Worm (Caenorhabditis elegans) whole organism, L2 larva: ENCODE measurements around the gene str-35.

Experiments used
- C34F6.9 ChIP-seq: fragments of 150-350 bp; optimal IDR thresholded peaks from 2 replicates; lab custom pipeline; 2014; ENCODE audit warnings: missing biosample characterization, missing genetic modification characterization
- F13H6.1 ChIP-seq: sonication (generic microtip); optimal IDR thresholded peaks from 2 replicates; lab custom pipeline; 2016; ENCODE audit warnings: missing genetic modification characterization, missing compliant biosample characterization
- R02D3.7 ChIP-seq: fragments of 150-350 bp; optimal IDR thresholded peaks from 2 replicates; lab custom pipeline; 2014; ENCODE audit warnings: missing biosample characterization, missing genetic modification characterization
- Y55F3AM.14 ChIP-seq: fragments of 200-800 bp; sonication (Bioruptor generic); optimal IDR thresholded peaks from 2 replicates; lab custom pipeline; 2018; ENCODE audit warnings: mild to moderate bottlenecking, missing genetic modification characterization, missing compliant biosample characterization
- ZK546.5 ChIP-seq: sonication (generic microtip); optimal IDR thresholded peaks from 2 replicates; lab custom pipeline; 2017; ENCODE audit warnings: missing biosample characterization, missing genetic modification characterization
- alr-1 ChIP-seq: fragments of 150-350 bp; optimal IDR thresholded peaks from 2 replicates; lab custom pipeline; 2014; ENCODE audit warnings: missing biosample characterization, missing genetic modification characterization
- aly-2 ChIP-seq: fragments of 150-350 bp; optimal IDR thresholded peaks from 2 replicates; lab custom pipeline; 2014; ENCODE audit warnings: missing biosample characterization, missing genetic modification characterization
- ama-1 ChIP-seq: fragments of 150-350 bp; optimal IDR thresholded peaks from 2 replicates; lab custom pipeline; 2018; ENCODE audit warnings: inconsistent platforms
- ceh-16 ChIP-seq: fragments of 150-350 bp; optimal IDR thresholded peaks from 2 replicates; lab custom pipeline; 2014; ENCODE audit warnings: missing biosample characterization, missing genetic modification characterization
- ceh-82 ChIP-seq: fragments of 150-350 bp; optimal IDR thresholded peaks from 2 replicates; lab custom pipeline; 2014; ENCODE audit warnings: missing biosample characterization, missing genetic modification characterization
- egl-27 ChIP-seq: sonication (generic microtip); optimal IDR thresholded peaks from 3 replicates; lab custom pipeline; 2017; ENCODE audit warnings: missing biosample characterization, missing genetic modification reagents, missing genetic modification characterization
- elt-1 ChIP-seq: fragments of 150-350 bp; optimal IDR thresholded peaks from 2 replicates; lab custom pipeline; 2014; ENCODE audit warnings: missing biosample characterization, missing genetic modification characterization
- elt-3 ChIP-seq: sonication (generic microtip); optimal IDR thresholded peaks from 2 replicates; lab custom pipeline; 2017; ENCODE audit warnings: missing biosample characterization, missing genetic modification characterization
- gmeb-1 ChIP-seq: fragments of 150-350 bp; optimal IDR thresholded peaks from 2 replicates; lab custom pipeline; 2014; ENCODE audit warnings: missing biosample characterization, missing genetic modification characterization
- lin-11 ChIP-seq: fragments of 150-350 bp; sonication (generic microtip); optimal IDR thresholded peaks from 2 replicates; lab custom pipeline; 2014; ENCODE audit warnings: missing biosample characterization, missing genetic modification characterization, inconsistent platforms, mixed read lengths
- lin-13 ChIP-seq: fragments of 150-350 bp; optimal IDR thresholded peaks from 2 replicates; lab custom pipeline; 2014; ENCODE audit warnings: missing biosample characterization, missing genetic modification reagents, missing genetic modification characterization
- lsy-2 ChIP-seq, 2 experiments: fragments of 150-350 bp in 1 of 2; sonication (generic microtip) in 1 of 2; optimal IDR thresholded peaks; 2 replicates each; lab custom pipeline; 2014 to 2017; ENCODE audit warnings: missing biosample characterization in 2 of 2, missing genetic modification characterization in 2 of 2
- mab-5 ChIP-seq: fragments of 150-350 bp; optimal IDR thresholded peaks from 2 replicates; lab custom pipeline; 2014; ENCODE audit warnings: missing biosample characterization, missing genetic modification characterization
- mbf-1 ChIP-seq: sonication (generic microtip); optimal IDR thresholded peaks from 2 replicates; lab custom pipeline; 2017; ENCODE audit warnings: missing biosample characterization, missing genetic modification characterization
- mdl-1 ChIP-seq, 2 experiments: fragments of 150-350 bp in 1 of 2; sonication (generic microtip) in 1 of 2; optimal IDR thresholded peaks; 2 replicates each; lab custom pipeline; 2017; ENCODE audit warnings: missing biosample characterization in 2 of 2, missing genetic modification characterization in 2 of 2
- nhr-12 ChIP-seq: fragments of 150-350 bp; optimal IDR thresholded peaks from 2 replicates; lab custom pipeline; 2014; ENCODE audit warnings: missing biosample characterization, missing genetic modification characterization
- nhr-23 ChIP-seq: fragments of 150-350 bp; optimal IDR thresholded peaks from 2 replicates; lab custom pipeline; 2014; ENCODE audit warnings: missing biosample characterization, missing genetic modification reagents, missing genetic modification characterization
- nhr-237 ChIP-seq: fragments of 150-350 bp; optimal IDR thresholded peaks from 2 replicates; lab custom pipeline; 2014; ENCODE audit warnings: missing biosample characterization, missing genetic modification characterization
- nhr-25 ChIP-seq: fragments of 150-350 bp; sonication (generic microtip); optimal IDR thresholded peaks from 3 replicates; lab custom pipeline; 2014; ENCODE audit warnings: missing biosample characterization, missing genetic modification characterization
- nhr-6 ChIP-seq: fragments of 150-350 bp; optimal IDR thresholded peaks from 2 replicates; lab custom pipeline; 2014; ENCODE audit warnings: missing biosample characterization, missing genetic modification characterization
- peb-1 ChIP-seq: fragments of 150-350 bp; optimal IDR thresholded peaks from 2 replicates; lab custom pipeline; 2014; ENCODE audit warnings: missing biosample characterization, missing genetic modification characterization
- sem-4 ChIP-seq: fragments of 150-350 bp; optimal IDR thresholded peaks from 2 replicates; lab custom pipeline; 2014; ENCODE audit warnings: missing biosample characterization, missing genetic modification reagents, missing genetic modification characterization
- skn-1 ChIP-seq: sonication (generic microtip); optimal IDR thresholded peaks from 2 replicates; lab custom pipeline; 2017; ENCODE audit warnings: missing biosample characterization, missing genetic modification characterization
- snpc-4 ChIP-seq: fragments of 150-350 bp; optimal IDR thresholded peaks from 2 replicates; lab custom pipeline; 2014; ENCODE audit warnings: missing biosample characterization, missing genetic modification characterization
- unc-39 ChIP-seq: fragments of 150-350 bp; optimal IDR thresholded peaks from 2 replicates; lab custom pipeline; 2014; ENCODE audit warnings: missing biosample characterization, missing genetic modification characterization
- unc-62 ChIP-seq: fragments of 150-350 bp; optimal IDR thresholded peaks from 2 replicates; lab custom pipeline; 2014; ENCODE audit warnings: missing biosample characterization, missing genetic modification reagents, missing genetic modification characterization
- zag-1 ChIP-seq: fragments of 150-350 bp; optimal IDR thresholded peaks from 2 replicates; lab custom pipeline; 2014; ENCODE audit warnings: missing biosample characterization, missing genetic modification characterization
- ztf-11 ChIP-seq: sonication (generic microtip); optimal IDR thresholded peaks from 2 replicates; lab custom pipeline; 2017; ENCODE audit warnings: missing biosample characterization, missing genetic modification characterization

Gene str-35

DNA sequence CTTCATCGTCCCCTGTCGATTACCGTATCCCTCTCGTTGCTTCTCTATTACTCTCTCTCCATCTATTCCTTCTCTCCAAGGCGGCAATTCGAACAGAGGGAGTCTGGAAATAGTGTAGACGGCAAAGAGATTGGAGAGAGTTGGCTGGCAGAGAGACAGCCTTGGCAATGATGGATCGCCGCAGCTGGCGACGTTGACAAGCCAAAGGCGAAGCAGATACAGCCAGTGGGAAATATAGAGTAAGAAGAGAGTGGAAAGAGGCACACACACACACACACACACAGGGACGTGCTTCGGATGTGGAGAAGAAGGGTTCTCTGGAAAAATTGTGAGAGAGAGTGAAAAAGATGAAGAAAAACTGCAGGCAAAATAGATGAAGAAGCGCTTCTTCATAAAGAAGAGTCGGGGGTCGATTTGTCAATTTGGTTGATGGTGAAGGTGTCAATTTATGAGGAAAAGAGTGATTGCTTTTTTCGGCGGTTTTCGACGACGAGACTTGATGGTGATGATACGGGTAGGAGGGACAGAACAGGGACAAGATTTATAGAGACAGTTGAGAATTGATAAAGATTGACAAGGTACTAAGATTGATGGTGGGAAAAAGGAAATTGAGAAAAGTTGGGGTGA lies 33.3 kb downstream of the str-35 start (continued):
- peak; percentile 82 to 96 for TF ChIP-seq lsy-2 (tag; optimal IDR thresholded peaks at IDR 0.05; lab: Kevin White, UChicago)
- TF ChIP-seq mbf-1 (tag; lab: Kevin White, UChicago): no peak
- TF ChIP-seq Y55F3AM.14 (GFP tag; lab: Kevin White, UChicago): peak; percentile 88
- TF ChIP-seq nhr-25 (tag; lab: Kevin White, UChicago): peak; percentile 65
- TF ChIP-seq ama-1 (lab: Kevin White, UChicago): peak; percentile 44
- peak; percentile 60 for TF ChIP-seq egl-27 (tag; lab: Kevin White, UChicago)
- TF ChIP-seq aly-2 (tag; lab: Kevin White, UChicago): no peak
- no peak for TF ChIP-seq alr-1 (tag; lab: Kevin White, UChicago)
- TF ChIP-seq snpc-4 (tag; lab: Kevin White, UChicago): no peak
- no peak for TF ChIP-seq unc-39
- no peak for TF ChIP-seq elt-1 (tag; lab: Kevin White, UChicago)
- TF ChIP-seq nhr-6 (tag; lab: Kevin White, UChicago): peak; percentile 21
- TF ChIP-seq R02D3.7 (tag; lab: Kevin White, UChicago): no peak
- no peak for TF ChIP-seq gmeb-1 (tag; lab: Kevin White, UChicago)
- TF ChIP-seq sem-4: peak; percentile 73
- TF ChIP-seq nhr-23 (tag; lab: Kevin White, UChicago): no peak
- no peak for TF ChIP-seq lin-11 (tag; lab: Kevin White, UChicago)
- no peak for TF ChIP-seq ZK546.5 (tag; lab: Kevin White, UChicago)
- TF ChIP-seq F13H6.1 (tag; lab: Kevin White, UChicago): peak; percentile 90
- TF ChIP-seq lin-13 (GFP tag; lab: Kevin White, UChicago): peak; percentile 38
- TF ChIP-seq nhr-237 (tag; lab: Kevin White, UChicago): no peak

DNA sequence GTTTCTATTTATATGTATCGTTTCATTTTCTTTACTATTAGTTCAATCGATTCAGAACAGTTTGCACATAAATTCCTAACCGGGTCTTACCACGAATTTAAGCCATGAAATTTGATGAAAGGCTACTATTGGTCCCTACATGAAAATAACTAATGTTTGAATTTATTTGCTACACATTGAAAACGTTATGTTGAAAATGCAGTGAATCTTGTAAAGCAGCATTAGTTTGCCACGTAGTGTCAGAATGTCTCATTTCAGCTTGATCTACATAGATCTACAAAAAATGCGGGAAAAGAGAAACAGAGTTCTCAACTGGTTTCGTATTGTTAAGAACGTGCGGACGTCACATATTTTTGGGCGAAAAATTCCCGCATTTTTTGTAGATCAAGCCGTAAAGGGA lies 34.1 kb downstream of the str-35 start:
- TF ChIP-seq lin-13 (GFP tag; lab: Kevin White, UChicago) (no peak), mab-5 (tag; lab: Kevin White, UChicago) (no peak), nhr-25 (tag; lab: Kevin White, UChicago) (no peak), R02D3.7 (tag; lab: Kevin White, UChicago) (no peak), ZK546.5 (tag; lab: Kevin White, UChicago) (no peak), nhr-237 (tag; lab: Kevin White, UChicago) (no peak), nhr-12 (tag; lab: Kevin White, UChicago) (no peak), elt-1 (tag; lab: Kevin White, UChicago) (no peak), ceh-82 (tag; lab: Kevin White, UChicago) (no peak), peb-1 (tag; lab: Kevin White, UChicago) (no peak), ztf-11 (tag; lab: Kevin White, UChicago) (no peak), gmeb-1 (tag; lab: Kevin White, UChicago) (no peak), elt-3 (tag; lab: Kevin White, UChicago) (no peak), F13H6.1 (tag; lab: Kevin White, UChicago) (no peak), zag-1 (tag; lab: Kevin White, UChicago) (no peak), alr-1 (tag; lab: Kevin White, UChicago) (no peak), snpc-4 (tag; lab: Kevin White, UChicago) (no peak)

DNA sequence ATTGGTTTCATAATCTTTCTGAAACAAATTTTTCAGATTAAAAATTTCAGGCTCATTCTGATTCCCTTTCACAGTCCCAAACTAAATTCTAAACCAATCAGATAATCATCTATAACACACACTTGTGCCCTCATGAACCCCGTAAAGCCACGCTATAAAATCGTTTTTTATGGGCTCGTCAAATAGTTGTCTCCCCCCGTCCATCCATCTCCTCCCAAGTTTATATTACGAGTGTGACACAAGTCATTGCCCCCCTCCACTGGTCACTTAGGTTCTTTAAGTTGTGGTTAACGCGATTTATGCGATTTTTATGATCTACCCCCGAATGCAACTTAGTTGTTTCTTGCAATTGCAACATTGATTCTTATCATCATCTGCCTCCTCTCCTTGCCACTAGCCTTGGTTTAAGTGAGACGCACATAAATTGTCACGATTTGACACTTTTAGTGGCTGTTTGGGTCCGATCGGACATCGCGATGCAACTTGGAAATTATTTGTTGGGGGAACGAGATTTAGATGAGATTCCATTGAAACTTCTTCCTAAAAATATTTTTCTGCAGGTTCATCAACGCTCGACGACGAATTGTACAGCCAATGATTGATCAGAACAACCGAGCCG lies 34.8 kb downstream of the str-35 start:
- TF ChIP-seq alr-1 (tag; lab: Kevin White, UChicago) (no peak), peb-1 (tag; lab: Kevin White, UChicago) (no peak), gmeb-1 (tag; lab: Kevin White, UChicago) (no peak), sem-4 (peak; percentile 11), ceh-16 (tag; lab: Kevin White, UChicago) (peak; percentile 2), mab-5 (tag; lab: Kevin White, UChicago) (peak; percentile 19), elt-1 (tag; lab: Kevin White, UChicago) (peak; percentile 30)

DNA sequence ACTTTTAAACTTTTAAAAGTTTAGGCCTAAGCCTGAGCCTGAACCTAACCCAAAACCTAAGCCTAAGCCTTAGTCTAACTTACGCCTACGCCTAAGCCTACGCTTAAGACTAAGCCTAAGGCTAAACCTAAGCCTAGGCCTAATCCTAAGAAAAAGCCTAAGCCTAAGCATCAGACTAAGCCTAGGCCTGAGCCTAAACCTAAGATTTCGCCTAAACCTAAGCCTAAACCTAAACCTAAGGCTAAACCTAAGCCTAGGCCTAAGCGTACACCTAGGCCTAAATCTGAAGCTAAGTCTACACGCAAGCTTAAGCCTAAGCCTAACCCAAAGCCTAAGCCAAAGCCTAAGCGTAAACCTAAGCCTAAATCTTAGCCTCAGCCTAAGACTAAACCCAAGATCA lies 35.7 kb downstream of the str-35 start:
- TF ChIP-seq mdl-1 (tag; optimal IDR thresholded peaks at IDR 0.05; lab: Kevin White, UChicago) (no peak), snpc-4 (tag; lab: Kevin White, UChicago) (no peak), C34F6.9 (tag; lab: Kevin White, UChicago) (no peak), skn-1 (no peak), elt-3 (tag; lab: Kevin White, UChicago) (no peak), gmeb-1 (tag; lab: Kevin White, UChicago) (no peak), peb-1 (tag; lab: Kevin White, UChicago) (no peak), ztf-11 (tag; lab: Kevin White, UChicago) (no peak), alr-1 (tag; lab: Kevin White, UChicago) (no peak), unc-62 (GFP tag; lab: Kevin White, UChicago) (no peak), egl-27 (tag; lab: Kevin White, UChicago) (no peak), ceh-82 (tag; lab: Kevin White, UChicago) (no peak), mbf-1 (tag; lab: Kevin White, UChicago) (no peak), sem-4 (no peak)
